ENCODE assay signal across 5 fruit fly cellular contexts in the genomic region with DNA sequence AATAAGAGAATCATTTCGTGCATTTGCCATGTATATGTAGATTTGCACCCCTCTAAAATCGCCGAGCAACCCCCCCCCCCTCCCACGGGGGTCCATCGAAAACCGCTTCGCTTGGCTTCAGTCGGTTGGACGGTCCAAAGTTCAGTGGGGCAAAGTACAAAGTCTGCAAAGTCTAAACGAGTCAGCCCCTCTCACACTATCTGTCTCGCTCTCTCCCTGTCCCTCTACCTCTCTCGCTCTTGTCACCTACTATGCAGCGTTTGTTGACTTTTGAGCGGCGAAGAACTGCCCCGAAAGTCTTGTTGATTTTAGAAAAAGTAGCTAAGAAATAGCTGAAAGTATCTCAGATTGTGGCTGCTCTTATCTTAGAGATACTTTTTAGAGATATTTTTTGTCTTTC.
TF ChIP-seq lines count a peak whose summit lies in the region.

No protein-coding gene starts in this region.

- TF ChIP-seq CTCF in whole organism, embryonic (GFP tag; optimal IDR thresholded peaks at IDR 0.05; lab: Kevin White, UChicago): peak; percentile 62

TF ChIP-seq in whole organism, adult, 20 proteins besides CTCF, POLR2A, EP300 and RAD21 (continues in another document):
- TF ChIP-seq CG33017 (tag; optimal IDR thresholded peaks at IDR 0.05; lab: Kevin White, UChicago) (peak; percentile 72), ovo (GFP tag; optimal IDR thresholded peaks at IDR 0.05; lab: Kevin White, UChicago) (peak; percentile 73), Crg-1 (GFP tag; optimal IDR thresholded peaks at IDR 0.05; lab: Kevin White, UChicago) (peak; percentile 58), CG12768 (GFP tag; optimal IDR thresholded peaks at IDR 0.05; lab: Kevin White, UChicago) (peak; percentile 99), CG1620 (GFP tag; optimal IDR thresholded peaks at IDR 0.05; lab: Kevin White, UChicago) (peak; percentile 40), CG14711 (tag; optimal IDR thresholded peaks at IDR 0.05; lab: Kevin White, UChicago) (peak; percentile 64), Mnt (GFP tag; optimal IDR thresholded peaks at IDR 0.05; lab: Kevin White, UChicago) (peak; percentile 53), toe (GFP tag; optimal IDR thresholded peaks at IDR 0.05; lab: Kevin White, UChicago) (peak; percentile 71), bab1 (GFP tag; optimal IDR thresholded peaks at IDR 0.05; lab: Kevin White, UChicago) (peak; percentile 8), cnc (optimal IDR thresholded peaks at IDR 0.05; lab: Kevin White, UChicago) (no peak), Hr96 (GFP tag; optimal IDR thresholded peaks at IDR 0.05; lab: Kevin White, UChicago) (peak; percentile 90), kay (GFP tag; lab: Kevin White, UChicago; ENCODE audit: borderline replicate concordance) (peak; percentile 83), pad (GFP tag; optimal IDR thresholded peaks at IDR 0.05; lab: Kevin White, UChicago) (peak; percentile 52), tj (GFP tag; optimal IDR thresholded peaks at IDR 0.05; lab: Kevin White, UChicago) (peak; percentile 95), CG7101 (tag; optimal IDR thresholded peaks at IDR 0.05; lab: Kevin White, UChicago) (peak; percentile 67), CG7045 (GFP tag; optimal IDR thresholded peaks at IDR 0.05; lab: Kevin White, UChicago) (peak; percentile 79), Clk (GFP tag; optimal IDR thresholded peaks at IDR 0.05; lab: Kevin White, UChicago) (peak; percentile 73)

TF ChIP-seq in whole organism, embryonic, 481 proteins besides CTCF, POLR2A, EP300 and RAD21 (continues in another document):
- TF ChIP-seq CG15011 (GFP tag; optimal IDR thresholded peaks at IDR 0.05; lab: Kevin White, UChicago) (no peak), h (optimal IDR thresholded peaks at IDR 0.05; lab: Kevin White, UChicago) (no peak), Six4 (GFP tag; optimal IDR thresholded peaks at IDR 0.05; lab: Kevin White, UChicago) (no peak), CG4730 (GFP tag; IDR thresholded peaks at IDR 0.05; lab: Robert Waterston, UW) (no peak), CG8944 (GFP tag; optimal IDR thresholded peaks at IDR 0.05; lab: Kevin White, UChicago) (no peak), lbe (GFP tag; optimal IDR thresholded peaks at IDR 0.05; lab: Kevin White, UChicago) (no peak), Ada2b (GFP tag; IDR thresholded peaks at IDR 0.05; lab: Robert Waterston, UW) (no peak), lab (GFP tag; optimal IDR thresholded peaks at IDR 0.05; lab: Kevin White, UChicago) (peak; percentile 79), Ets97D (GFP tag; optimal IDR thresholded peaks at IDR 0.05; lab: Kevin White, UChicago) (no peak), CG18619 (GFP tag; optimal IDR thresholded peaks at IDR 0.05; lab: Kevin White, UChicago) (peak; percentile 3), Dip3 (GFP tag; optimal IDR thresholded peaks at IDR 0.05; lab: Kevin White, UChicago) (peak; percentile 15), Trl (optimal IDR thresholded peaks at IDR 0.05; lab: Kevin White, UChicago) (peak in 1 of 2 experiments; percentile 10), Trl (GFP tag; optimal IDR thresholded peaks at IDR 0.05; lab: Kevin White, UChicago) (no peak), jumu (GFP tag; optimal IDR thresholded peaks at IDR 0.05; lab: Kevin White, UChicago) (no peak), Adf1 (GFP tag; IDR thresholded peaks at IDR 0.05; lab: Robert Waterston, UW) (peak; percentile 55; the same call in 1 of the 2 replicates), amos (GFP tag; IDR thresholded peaks at IDR 0.05; lab: Robert Waterston, UW; ENCODE audit: partially characterized antibody) (no peak), Sry-δ (GFP tag; optimal IDR thresholded peaks at IDR 0.05; lab: Kevin White, UChicago) (no peak), CG11093 (GFP tag; IDR thresholded peaks at IDR 0.05; lab: Robert Waterston, UW) (no peak)

TF ChIP-seq in whole organism, prepupa, 60 proteins besides CTCF, POLR2A, EP300 and RAD21 (continues in another document):
- TF ChIP-seq Eip75B (GFP tag; optimal IDR thresholded peaks at IDR 0.05; lab: Kevin White, UChicago) (no peak), CG11294 (GFP tag; IDR thresholded peaks at IDR 0.05; lab: Robert Waterston, UW) (peak; percentile 72; the same call in 1 of the 2 replicates), CG8119 (GFP tag; IDR thresholded peaks at IDR 0.05; lab: Robert Waterston, UW) (peak; percentile 93), Gug (GFP tag; IDR thresholded peaks at IDR 0.05; lab: Robert Waterston, UW) (peak; percentile 79), Ets21C (GFP tag; optimal IDR thresholded peaks at IDR 0.05; lab: Kevin White, UChicago) (no peak), vri (GFP tag; optimal IDR thresholded peaks at IDR 0.05; lab: Kevin White, UChicago) (no peak), CG31627 (GFP tag; optimal IDR thresholded peaks at IDR 0.05; lab: Kevin White, UChicago) (no peak), fd85E (GFP tag; optimal IDR thresholded peaks at IDR 0.05; lab: Kevin White, UChicago) (no peak), net (GFP tag; optimal IDR thresholded peaks at IDR 0.05; lab: Kevin White, UChicago) (peak; percentile 95), CG10631 (GFP tag; optimal IDR thresholded peaks at IDR 0.05; lab: Kevin White, UChicago) (no peak), CG8319 (GFP tag; optimal IDR thresholded peaks at IDR 0.05; lab: Kevin White, UChicago) (peak; percentile 63), CG10669 (GFP tag; optimal IDR thresholded peaks at IDR 0.05; lab: Kevin White, UChicago) (peak; percentile 82), topi (GFP tag; optimal IDR thresholded peaks at IDR 0.05; lab: Kevin White, UChicago) (peak; percentile 6), fkh (GFP tag; optimal IDR thresholded peaks at IDR 0.05; lab: Kevin White, UChicago) (peak; percentile 95), CG6808 (GFP tag; optimal IDR thresholded peaks at IDR 0.05; lab: Kevin White, UChicago) (peak; percentile 98), Hr4 (GFP tag; optimal IDR thresholded peaks at IDR 0.05; lab: Kevin White, UChicago) (peak; percentile 50), acj6 (GFP tag; optimal IDR thresholded peaks at IDR 0.05; lab: Kevin White, UChicago) (no peak), CG4318 (GFP tag; optimal IDR thresholded peaks at IDR 0.05; lab: Kevin White, UChicago) (peak; percentile 27)

TF ChIP-seq in whole organism, pupa, 21 proteins besides CTCF, POLR2A, EP300 and RAD21 (continues in another document):
- TF ChIP-seq Pif1A (GFP tag; optimal IDR thresholded peaks at IDR 0.05; lab: Kevin White, UChicago) (peak; percentile 76), CG12605 (GFP tag; IDR thresholded peaks at IDR 0.05; lab: Robert Waterston, UW) (peak; percentile 97), CG17806 (tag; optimal IDR thresholded peaks at IDR 0.05; lab: Kevin White, UChicago) (peak; percentile 73), CG32121 (GFP tag; IDR thresholded peaks at IDR 0.05; lab: Robert Waterston, UW) (peak; percentile 96), CG34367 (tag; optimal IDR thresholded peaks at IDR 0.05; lab: Kevin White, UChicago) (peak; percentile 86), EcR (GFP tag; optimal IDR thresholded peaks at IDR 0.05; lab: Kevin White, UChicago) (peak; percentile 57), Snoo (tag; optimal IDR thresholded peaks at IDR 0.05; lab: Kevin White, UChicago) (peak; percentile 69), fd96Ca (GFP tag; IDR thresholded peaks at IDR 0.05; lab: Robert Waterston, UW) (peak; percentile 92), D1 (tag; optimal IDR thresholded peaks at IDR 0.05; lab: Kevin White, UChicago) (peak; percentile 9), CG10348 (GFP tag; IDR thresholded peaks at IDR 0.05; lab: Robert Waterston, UW) (peak; percentile 47; the same call in 1 of the 2 replicates), CG8301 (tag; optimal IDR thresholded peaks at IDR 0.05; lab: Kevin White, UChicago) (peak; percentile 86), Ets98B (GFP tag; IDR thresholded peaks at IDR 0.05; lab: Robert Waterston, UW) (peak; percentile 97), CG14655 (GFP tag; optimal IDR thresholded peaks at IDR 0.05; lab: Kevin White, UChicago) (peak; percentile 86), CG8159 (tag; optimal IDR thresholded peaks at IDR 0.05; lab: Kevin White, UChicago) (peak; percentile 71), CG4496 (GFP tag; IDR thresholded peaks at IDR 0.05; lab: Robert Waterston, UW) (peak; percentile 97), CG9948 (tag; optimal IDR thresholded peaks at IDR 0.05; lab: Kevin White, UChicago) (peak; percentile 69), Pif1B (GFP tag; optimal IDR thresholded peaks at IDR 0.05; lab: Kevin White, UChicago) (peak; percentile 61), CG13204 (GFP tag; optimal IDR thresholded peaks at IDR 0.05; lab: Kevin White, UChicago) (peak; percentile 99), rn (GFP tag; IDR thresholded peaks at IDR 0.05; lab: Robert Waterston, UW) (peak; percentile 49; the same call in 1 of the 2 replicates)

TF ChIP-seq in whole organism, wandering third instar larva, 38 proteins besides CTCF, POLR2A, EP300 and RAD21:
- TF ChIP-seq Sp1 (GFP tag; optimal IDR thresholded peaks at IDR 0.05; lab: Kevin White, UChicago) (peak; percentile 51), CG9705 (GFP tag; optimal IDR thresholded peaks at IDR 0.05; lab: Kevin White, UChicago) (peak; percentile 9), sv (GFP tag; optimal IDR thresholded peaks at IDR 0.05; lab: Kevin White, UChicago) (no peak), CrebA (GFP tag; optimal IDR thresholded peaks at IDR 0.05; lab: Kevin White, UChicago; ENCODE audit: borderline replicate concordance) (peak; percentile 50), rgr (GFP tag; optimal IDR thresholded peaks at IDR 0.05; lab: Kevin White, UChicago) (peak; percentile 41), foxo (GFP tag; optimal IDR thresholded peaks at IDR 0.05; lab: Kevin White, UChicago) (peak in 1 of 2 experiments; percentile 3), Hnf4 (GFP tag; optimal IDR thresholded peaks at IDR 0.05; lab: Kevin White, UChicago) (peak; percentile 95), Dfd (GFP tag; optimal IDR thresholded peaks at IDR 0.05; lab: Kevin White, UChicago) (peak; percentile 76), HLH106 (tag; optimal IDR thresholded peaks at IDR 0.05; lab: Kevin White, UChicago) (no peak), dmrt93B (GFP tag; optimal IDR thresholded peaks at IDR 0.05; lab: Kevin White, UChicago) (no peak), lola (GFP tag; optimal IDR thresholded peaks at IDR 0.05; lab: Kevin White, UChicago) (no peak)
